Fruit fly (Drosophila melanogaster) whole organism, wandering third instar larva: ENCODE measurements around the gene CG34244.

ENCODE experiments used
- Abd-B ChIP-seq: fragments of >200 bp; optimal IDR thresholded peaks from 2 replicates; lab custom pipeline; 2017; ENCODE audit warnings: missing biosample characterization, missing genetic modification characterization
- CG9705 ChIP-seq: fragments of 200-800 bp; sonication (Bioruptor generic); optimal IDR thresholded peaks from 2 replicates; lab custom pipeline; 2018; ENCODE audit warnings: missing biosample characterization, mild to moderate bottlenecking, missing genetic modification characterization
- CrebA ChIP-seq: fragments of 200-800 bp; sonication (Bioruptor generic); optimal IDR thresholded peaks from 2 replicates; lab custom pipeline; 2016; ENCODE audit warnings: missing biosample characterization, mild to moderate bottlenecking, missing genetic modification characterization, borderline replicate concordance
- Dfd ChIP-seq: fragments of >200 bp; optimal IDR thresholded peaks from 2 replicates; lab custom pipeline; 2017; ENCODE audit warnings: missing biosample characterization, missing genetic modification characterization
- Hr78 ChIP-seq: fragments of >200 bp; optimal IDR thresholded peaks from 2 replicates; lab custom pipeline; 2017; ENCODE audit warnings: missing biosample characterization, missing genetic modification characterization
- OdsH ChIP-seq: fragments of 200-800 bp; sonication (Bioruptor generic); optimal IDR thresholded peaks from 2 replicates; lab custom pipeline; 2016; ENCODE audit warnings: missing biosample characterization, mild to moderate bottlenecking, missing genetic modification characterization
- Rel ChIP-seq, 2 experiments: fragments of 200-800 bp; sonication (Bioruptor generic) in 1 of 2; optimal IDR thresholded peaks; 2 replicates in 1 of 2; 3 replicates in 1 of 2; lab custom pipeline; 2016 to 2019; ENCODE audit warnings: mild to moderate bottlenecking in 2 of 2, missing biosample characterization in 2 of 2, missing genetic modification characterization in 2 of 2, moderate library complexity in 1 of 2
- h ChIP-seq: fragments of 200-800 bp; sonication (Bioruptor generic); optimal IDR thresholded peaks from 3 replicates; lab custom pipeline; 2016; ENCODE audit warnings: missing biosample characterization, mild to moderate bottlenecking, missing genetic modification characterization
- woc ChIP-seq: sonication (Bioruptor generic); optimal IDR thresholded peaks from 2 replicates; lab custom pipeline; 2016; ENCODE audit warnings: missing biosample characterization, mild to moderate bottlenecking, missing genetic modification characterization

DNA sequence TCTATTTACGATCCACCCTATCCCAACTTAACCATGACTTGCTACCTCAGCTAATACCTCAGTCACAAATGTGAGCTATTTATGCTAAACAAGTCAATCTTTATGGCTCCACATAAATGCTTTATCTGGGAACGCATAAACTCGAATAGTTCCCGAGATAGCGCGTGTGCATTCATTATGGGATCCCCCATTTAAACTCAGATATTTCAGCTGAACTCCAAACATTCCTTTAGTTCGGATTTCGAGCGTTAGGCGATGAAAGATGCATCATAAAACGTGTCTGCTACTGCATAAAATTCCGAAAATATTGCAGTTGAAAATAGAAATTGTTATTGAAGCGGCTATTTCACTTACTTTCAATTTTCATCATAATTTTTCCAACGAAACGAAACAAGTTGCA, 12.3 kb downstream of the CG34244 start:
- TF ChIP-seq Hr78 (GFP tag; lab: Kevin White, UChicago) = no peak
- no peak for TF ChIP-seq OdsH
- TF ChIP-seq Dfd (GFP tag; lab: Kevin White, UChicago) = no peak
- TF ChIP-seq h (GFP tag; lab: Kevin White, UChicago) = no peak
- no peak for TF ChIP-seq woc (GFP tag; lab: Kevin White, UChicago)
- TF ChIP-seq CrebA = no peak
- no peak for TF ChIP-seq Rel (GFP tag; optimal IDR thresholded peaks at IDR 0.05; lab: Kevin White, UChicago)
- TF ChIP-seq Rel (tag; optimal IDR thresholded peaks at IDR 0.05; lab: Kevin White, UChicago) = no peak
- TF ChIP-seq CG9705 (GFP tag; lab: Kevin White, UChicago) = no peak
- TF ChIP-seq Abd-B = no peak
